Worm (Caenorhabditis elegans) whole organism, young adult: ENCODE data around the gene mspn-1.

Experiments
- B0336.3 ChIP-seq: fragments of 200-800 bp; sonication (Bioruptor generic); IDR thresholded peaks from 2 replicates; pipeline ENCODE4 v1.3.6; 2022; ENCODE audit warnings: missing genetic modification characterization, missing compliant biosample characterization
- C17E4.6 ChIP-seq: fragments of 200-800 bp; sonication (Bioruptor generic); IDR thresholded peaks from 2 replicates; pipeline ENCODE4 v1.3.6; 2022; ENCODE audit warnings: missing genetic modification reagents, missing genetic modification characterization, missing compliant biosample characterization
- D2030.7 ChIP-seq: fragments of 200-800 bp; sonication (Bioruptor generic); IDR thresholded peaks from 2 replicates; pipeline ENCODE4 v1.3.6; 2022; ENCODE audit warnings: missing genetic modification reagents, missing genetic modification characterization, missing compliant biosample characterization
- F39B2.1 ChIP-seq: fragments of 200-800 bp; sonication (Bioruptor generic); IDR thresholded peaks from 2 replicates; pipeline ENCODE4 v1.3.6; 2022; ENCODE audit warnings: missing genetic modification reagents, missing genetic modification characterization, missing compliant biosample characterization
- F57A8.1 ChIP-seq: fragments of 200-800 bp; sonication (Bioruptor generic); optimal IDR thresholded peaks from 2 replicates; lab custom pipeline; 2018; ENCODE audit warnings: mild to moderate bottlenecking, missing genetic modification characterization, moderate library complexity, missing compliant biosample characterization
- K12H6.12 ChIP-seq: fragments of 200-800 bp; sonication (Bioruptor generic); optimal IDR thresholded peaks from 2 replicates; lab custom pipeline; 2018; ENCODE audit warnings: mild to moderate bottlenecking, missing genetic modification characterization, missing compliant biosample characterization
- Y53G8AR.9 ChIP-seq: fragments of 200-800 bp; sonication (Bioruptor generic); conservative IDR thresholded peaks from 2 replicates; pipeline ENCODE4 v1.3.6; 2022; ENCODE audit warnings: missing genetic modification reagents, missing genetic modification characterization, missing compliant biosample characterization
- aptf-2 ChIP-seq: fragments of 200-800 bp; sonication (Bioruptor generic); conservative IDR thresholded peaks from 2 replicates; pipeline ENCODE4 v1.3.6; 2022; ENCODE audit warnings: missing genetic modification reagents, missing genetic modification characterization, missing compliant biosample characterization
- athp-1 ChIP-seq: sonication (generic microtip); optimal IDR thresholded peaks from 2 replicates; lab custom pipeline; 2017; ENCODE audit warnings: mild to moderate bottlenecking, missing genetic modification characterization, missing compliant biosample characterization
- cebp-2 ChIP-seq: fragments of 200-800 bp; sonication (Bioruptor generic); IDR thresholded peaks from 2 replicates; pipeline ENCODE4 v1.3.6; 2022; ENCODE audit warnings: missing genetic modification characterization, missing compliant biosample characterization
- ceh-100 ChIP-seq: fragments of 200-800 bp; sonication (Bioruptor generic); IDR thresholded peaks from 2 replicates; pipeline ENCODE4 v1.3.6; 2022; ENCODE audit warnings: missing genetic modification reagents, missing genetic modification characterization, missing compliant biosample characterization
- ceh-40 ChIP-seq: fragments of 200-800 bp; sonication (Bioruptor generic); IDR thresholded peaks from 2 replicates; pipeline ENCODE4 v1.3.6; 2022; ENCODE audit warnings: missing genetic modification characterization, missing compliant biosample characterization
- ceh-79 ChIP-seq: sonication (generic microtip); optimal IDR thresholded peaks from 2 replicates; lab custom pipeline; 2017; ENCODE audit warnings: mild to moderate bottlenecking, missing genetic modification characterization, missing compliant biosample characterization
- ceh-91 ChIP-seq: fragments of 200-800 bp; sonication (Bioruptor generic); IDR thresholded peaks from 2 replicates; pipeline ENCODE4 v1.3.6; 2022; ENCODE audit warnings: missing genetic modification reagents, missing genetic modification characterization, missing compliant biosample characterization
- die-1 ChIP-seq: sonication (generic microtip); optimal IDR thresholded peaks from 2 replicates; lab custom pipeline; 2016; ENCODE audit warnings: missing genotype, mild to moderate bottlenecking, missing genetic modification characterization, missing compliant biosample characterization
- dox-1 ChIP-seq: fragments of 200-800 bp; sonication (Bioruptor generic); IDR thresholded peaks from 2 replicates; pipeline ENCODE4 v1.3.6; 2022; ENCODE audit warnings: missing genetic modification reagents, missing genetic modification characterization, missing compliant biosample characterization
- dpl-1 ChIP-seq: fragments of 150-350 bp; optimal IDR thresholded peaks from 2 replicates; lab custom pipeline; 2014; ENCODE audit warnings: missing biosample characterization, missing genetic modification reagents, missing genetic modification characterization
- ekl-4 ChIP-seq: fragments of 200-800 bp; sonication (Bioruptor generic); IDR thresholded peaks from 2 replicates; pipeline ENCODE4 v1.3.6; 2022; ENCODE audit warnings: missing genetic modification reagents, missing genetic modification characterization, missing compliant biosample characterization
- ets-4 ChIP-seq: fragments of 200-800 bp; sonication (Bioruptor generic); optimal IDR thresholded peaks from 2 replicates; lab custom pipeline; 2018; ENCODE audit warnings: mild to moderate bottlenecking, missing genetic modification characterization, missing compliant biosample characterization
- gei-17 ChIP-seq: fragments of 200-800 bp; sonication (Bioruptor generic); optimal IDR thresholded peaks from 2 replicates; lab custom pipeline; 2018; ENCODE audit warnings: mild to moderate bottlenecking, missing genetic modification characterization, missing compliant biosample characterization
- him-1 ChIP-seq: sonication (generic microtip); optimal IDR thresholded peaks from 2 replicates; lab custom pipeline; 2016; ENCODE audit warnings: missing genotype, missing genetic modification reagents, missing genetic modification characterization, missing compliant biosample characterization
- hmg-1.2 ChIP-seq: fragments of 200-800 bp; sonication (Bioruptor generic); IDR thresholded peaks from 2 replicates; pipeline ENCODE4 v1.3.6; 2022; ENCODE audit warnings: missing genetic modification reagents, missing genetic modification characterization, missing compliant biosample characterization
- hsf-1 ChIP-seq: fragments of 200-800 bp; sonication (Bioruptor generic); IDR thresholded peaks from 2 replicates; pipeline ENCODE4 v1.3.6; 2022; ENCODE audit warnings: missing genetic modification reagents, missing genetic modification characterization, missing compliant biosample characterization
- let-526 ChIP-seq: fragments of 200-800 bp; sonication (Bioruptor generic); IDR thresholded peaks from 2 replicates; pipeline ENCODE4 v1.3.6; 2022; ENCODE audit warnings: missing genetic modification reagents, missing genetic modification characterization, missing compliant biosample characterization
- let-607 ChIP-seq, 2 experiments: fragments of 200-800 bp in 1 of 2; sonication (Bioruptor generic) in 1 of 2; sonication (generic microtip) in 1 of 2; optimal IDR thresholded peaks; 2 replicates each; lab custom pipeline; 2016 to 2018; ENCODE audit warnings: mild to moderate bottlenecking in 2 of 2, missing compliant biosample characterization in 2 of 2, missing genetic modification characterization in 2 of 2, moderate library complexity in 2 of 2, missing genotype in 1 of 2
- lsy-27 ChIP-seq: sonication (generic microtip); optimal IDR thresholded peaks from 2 replicates; lab custom pipeline; 2017; ENCODE audit warnings: missing genetic modification characterization, mild to moderate bottlenecking, missing compliant biosample characterization, antibody characterized with exemption, missing genotype, borderline replicate concordance; ENCODE audit not compliant: insufficient read depth
- madf-3 ChIP-seq: fragments of 200-800 bp; sonication (Bioruptor generic); IDR thresholded peaks from 2 replicates; pipeline ENCODE4 v1.3.6; 2022; ENCODE audit warnings: missing genetic modification reagents, missing genetic modification characterization, missing compliant biosample characterization
- madf-6 ChIP-seq: fragments of 200-800 bp; sonication (Bioruptor generic); IDR thresholded peaks from 2 replicates; pipeline ENCODE4 v1.3.6; 2022; ENCODE audit warnings: missing genetic modification reagents, missing genetic modification characterization, missing compliant biosample characterization
- mel-28 ChIP-seq: sonication (generic microtip); optimal IDR thresholded peaks from 2 replicates; lab custom pipeline; 2016; ENCODE audit warnings: borderline replicate concordance, mild to moderate bottlenecking, missing genetic modification characterization, missing compliant biosample characterization
- mxl-1 ChIP-seq: sonication (generic microtip); optimal IDR thresholded peaks from 2 replicates; lab custom pipeline; 2016; ENCODE audit warnings: missing genetic modification characterization, missing compliant biosample characterization
- nfyb-1 ChIP-seq: fragments of 200-800 bp; sonication (Bioruptor generic); IDR thresholded peaks from 2 replicates; pipeline ENCODE4 v1.3.6; 2022; ENCODE audit warnings: missing genetic modification reagents, missing genetic modification characterization, missing compliant biosample characterization
- nhr-80 ChIP-seq: sonication (generic microtip); optimal IDR thresholded peaks from 2 replicates; lab custom pipeline; 2016; ENCODE audit warnings: missing genetic modification characterization, missing compliant biosample characterization
- snpc-4 ChIP-seq, 5 experiments: fragments of 150-350 bp in 1 of 5; sonication (generic microtip) in 4 of 5; optimal IDR thresholded peaks; 2 replicates each; lab custom pipeline; 2014 to 2018; ENCODE audit warnings: missing genetic modification characterization in 5 of 5, missing biosample characterization in 3 of 5, antibody characterized with exemption in 2 of 5, mild to moderate bottlenecking in 2 of 5, missing compliant biosample characterization in 2 of 5, missing genotype in 2 of 5, moderate library complexity in 2 of 5, missing genetic modification reagents in 1 of 5
- somi-1 ChIP-seq: fragments of 200-800 bp; sonication (Bioruptor generic); optimal IDR thresholded peaks from 2 replicates; lab custom pipeline; 2018; ENCODE audit warnings: mild to moderate bottlenecking, missing genetic modification characterization, missing compliant biosample characterization
- tbp1 ChIP-seq: fragments of 200-800 bp; sonication (Bioruptor generic); optimal IDR thresholded peaks from 2 replicates; lab custom pipeline; 2018; ENCODE audit warnings: mild to moderate bottlenecking, missing genetic modification characterization, missing compliant biosample characterization
- xnd-1 ChIP-seq: sonication (generic microtip); optimal IDR thresholded peaks from 2 replicates; lab custom pipeline; 2016; ENCODE audit warnings: missing genotype, missing genetic modification reagents, missing genetic modification characterization, missing compliant biosample characterization
- zim-3 ChIP-seq: sonication (generic microtip); optimal IDR thresholded peaks from 2 replicates; lab custom pipeline; 2017; ENCODE audit warnings: mild to moderate bottlenecking, missing genetic modification characterization, moderate library complexity, missing compliant biosample characterization
- ztf-18 ChIP-seq: sonication (generic microtip); optimal IDR thresholded peaks from 2 replicates; lab custom pipeline; 2016; ENCODE audit warnings: missing genotype, mild to moderate bottlenecking, missing genetic modification characterization, missing compliant biosample characterization
- ztf-22 ChIP-seq: fragments of 200-800 bp; sonication (Bioruptor generic); optimal IDR thresholded peaks from 2 replicates; lab custom pipeline; 2018; ENCODE audit warnings: mild to moderate bottlenecking, missing genetic modification characterization, moderate library complexity, missing compliant biosample characterization

mspn-1 gene

ce11 chrIV:10157489-10158088 lies 20.2 kb upstream of the mspn-1 start, which contains the start of gene ttr-53:
Gene ttr-53 (plus strand): TSS chrIV:10158038.
- peak; percentile 87 to 90 for TF ChIP-seq let-607 (tag; optimal IDR thresholded peaks at IDR 0.05; lab: Kevin White, UChicago)
- no peak for TF ChIP-seq athp-1
- TF ChIP-seq nhr-80 (tag; lab: Kevin White, UChicago): peak; percentile 6

ce11 chrIV:10161706-10162105 lies 16.1 kb upstream of the mspn-1 start, which contains the start of gene pps-1:
Gene pps-1 (plus strand): TSS chrIV:10162006.
- TF ChIP-seq mxl-1 (tag; lab: Kevin White, UChicago): no peak
- no peak for TF ChIP-seq D2030.7

- TF ChIP-seq ztf-22 (GFP tag; lab: Kevin White, UChicago): no peak
- no peak for TF ChIP-seq nfyb-1 (GFP tag; lab: Robert Waterston, UW)
- no peak for TF ChIP-seq F39B2.1 (GFP tag; lab: Robert Waterston, UW)
- TF ChIP-seq dpl-1 (GFP tag; lab: Kevin White, UChicago): no peak
- no peak for TF ChIP-seq C17E4.6 (GFP tag; lab: Robert Waterston, UW)
- TF ChIP-seq K12H6.12 (tag; lab: Kevin White, UChicago): no peak
- TF ChIP-seq madf-6 (GFP tag; lab: Robert Waterston, UW): peak; percentile 27; the same call in 1 of the 2 replicates
- TF ChIP-seq zim-3 (tag; lab: Kevin White, UChicago): no peak
- no peak for TF ChIP-seq cebp-2 (GFP tag; lab: Robert Waterston, UW)
- TF ChIP-seq hsf-1 (GFP tag; lab: Robert Waterston, UW): no peak
- TF ChIP-seq hmg-1.2 (GFP tag; lab: Robert Waterston, UW): peak; percentile 6; the same call in 1 of the 2 replicates
- TF ChIP-seq ekl-4 (GFP tag; lab: Robert Waterston, UW): no peak
- TF ChIP-seq tbp1 (GFP tag; lab: Kevin White, UChicago): no peak
- TF ChIP-seq ceh-79: no peak
- no peak for TF ChIP-seq snpc-4 (GFP tag; optimal IDR thresholded peaks at IDR 0.05; lab: Kevin White, UChicago)
- peak in 1 of 4 experiments; percentile 0 for TF ChIP-seq snpc-4 (tag; optimal IDR thresholded peaks at IDR 0.05; lab: Kevin White, UChicago)
- no peak for TF ChIP-seq somi-1 (GFP tag; lab: Kevin White, UChicago)
- no peak for TF ChIP-seq let-526
- TF ChIP-seq ets-4 (GFP tag; lab: Kevin White, UChicago): no peak
- TF ChIP-seq ceh-40 (GFP tag; lab: Robert Waterston, UW): no peak
- no peak for TF ChIP-seq dox-1
- no peak for TF ChIP-seq xnd-1
- TF ChIP-seq B0336.3: no peak
- TF ChIP-seq ceh-91: no peak
- TF ChIP-seq die-1: no peak
- no peak for TF ChIP-seq aptf-2 (GFP tag; lab: Robert Waterston, UW)
- TF ChIP-seq gei-17: no peak
- TF ChIP-seq F57A8.1 (GFP tag; lab: Kevin White, UChicago): no peak
- no peak for TF ChIP-seq Y53G8AR.9 (GFP tag; lab: Robert Waterston, UW)
- no peak for TF ChIP-seq ceh-100 (GFP tag; lab: Robert Waterston, UW)
- TF ChIP-seq him-1 (tag; lab: Kevin White, UChicago): peak; percentile 93
- TF ChIP-seq ztf-18 (tag; lab: Kevin White, UChicago): no peak
- TF ChIP-seq lsy-27 (tag; lab: Kevin White, UChicago): no peak
- TF ChIP-seq mel-28 (tag; lab: Kevin White, UChicago): no peak
- no peak for TF ChIP-seq madf-3 (GFP tag; lab: Robert Waterston, UW)
Measured at ce11 chrIV:10164086-10164485, 13.7 kb upstream of the mspn-1 start.
